Worm (Caenorhabditis elegans) whole organism, L2 larva: ENCODE measurements around the gene tpk-1.

Experiments used
- elt-3 ChIP-seq: sonication (generic microtip); optimal IDR thresholded peaks from 2 replicates; lab custom pipeline; 2017; ENCODE audit warnings: missing biosample characterization, missing genetic modification characterization
- nhr-11 ChIP-seq: fragments of 150-350 bp; optimal IDR thresholded peaks from 2 replicates; lab custom pipeline; 2014; ENCODE audit warnings: missing biosample characterization, missing genetic modification characterization
- nhr-12 ChIP-seq: fragments of 150-350 bp; optimal IDR thresholded peaks from 2 replicates; lab custom pipeline; 2014; ENCODE audit warnings: missing biosample characterization, missing genetic modification characterization
- nhr-237 ChIP-seq: fragments of 150-350 bp; optimal IDR thresholded peaks from 2 replicates; lab custom pipeline; 2014; ENCODE audit warnings: missing biosample characterization, missing genetic modification characterization
- nhr-77 ChIP-seq: fragments of 150-350 bp; optimal IDR thresholded peaks from 2 replicates; lab custom pipeline; 2014; ENCODE audit warnings: missing biosample characterization, missing genetic modification characterization
- snpc-4 ChIP-seq: fragments of 150-350 bp; optimal IDR thresholded peaks from 2 replicates; lab custom pipeline; 2014; ENCODE audit warnings: missing biosample characterization, missing genetic modification characterization
- unc-62 ChIP-seq: fragments of 150-350 bp; optimal IDR thresholded peaks from 2 replicates; lab custom pipeline; 2014; ENCODE audit warnings: missing biosample characterization, missing genetic modification reagents, missing genetic modification characterization

DNA sequence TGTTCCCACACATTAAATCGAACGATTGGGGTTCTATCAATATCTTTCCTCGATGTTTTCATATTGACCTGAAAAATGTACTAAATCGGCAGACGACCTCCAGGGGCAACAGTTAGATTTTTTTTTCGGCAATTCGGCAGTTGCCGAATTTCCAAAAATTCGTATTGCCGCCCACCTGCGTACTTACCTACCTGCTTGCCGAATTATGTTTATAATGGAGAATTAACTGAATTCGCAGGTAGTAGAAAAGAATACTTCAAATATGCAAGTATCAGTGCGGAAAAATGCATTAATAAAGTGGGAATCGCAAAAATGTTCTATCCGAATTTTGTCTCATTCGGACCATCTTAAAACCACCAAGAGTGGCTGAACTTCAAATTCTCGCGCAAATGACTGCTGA, 42.3 kb upstream of the tpk-1 start:
- TF ChIP-seq nhr-11 (tag; lab: Kevin White, UChicago) (no peak), nhr-237 (no peak), nhr-77 (no peak), elt-3 (no peak), nhr-12 (tag; lab: Kevin White, UChicago) (no peak), snpc-4 (tag; lab: Kevin White, UChicago) (no peak), unc-62 (no peak)
